Fruit fly (Drosophila melanogaster) whole organism, prepupa: ENCODE results near the gene CG6125.
A peak's percentile ranks its signal among the peaks of the same experiment; 100 is the strongest.

ENCODE experiments used
- Blimp-1 ChIP-seq: fragments of 200-800 bp; sonication (Bioruptor generic); optimal IDR thresholded peaks from 3 replicates; lab custom pipeline; 2017; ENCODE audit warnings: missing biosample characterization, missing genetic modification characterization, mild to moderate bottlenecking, moderate library complexity, missing genetic modification reagents
- CG10669 ChIP-seq: fragments of 200-800 bp; sonication (Bioruptor generic); optimal IDR thresholded peaks from 3 replicates; lab custom pipeline; 2018; ENCODE audit warnings: missing biosample characterization, mild to moderate bottlenecking, missing genetic modification characterization, moderate library complexity
- CG11294 ChIP-seq: fragments of 200-800 bp; sonication (Bioruptor generic); IDR thresholded peaks from 2 replicates; pipeline ENCODE4 v1.3.6; 2022; ENCODE audit warnings: missing biosample characterization, missing genetic modification characterization
- CG11762 ChIP-seq: fragments of 200-800 bp; sonication (Bioruptor generic); optimal IDR thresholded peaks from 3 replicates; lab custom pipeline; 2016; ENCODE audit warnings: missing biosample characterization, missing genetic modification characterization; ENCODE audit not compliant: insufficient read depth
- CG15336 ChIP-seq: fragments of 200-800 bp; sonication (Bioruptor generic); IDR thresholded peaks from 2 replicates; pipeline ENCODE4 v1.3.6; 2022; ENCODE audit warnings: missing biosample characterization, missing genetic modification characterization
- CG3032 ChIP-seq: fragments of 200-800 bp; optimal IDR thresholded peaks from 2 replicates; lab custom pipeline; 2019; ENCODE audit warnings: missing biosample characterization, mild to moderate bottlenecking, missing genetic modification characterization, moderate library complexity
- CG32006 ChIP-seq: fragments of 200-800 bp; sonication (Bioruptor generic); optimal IDR thresholded peaks from 3 replicates; lab custom pipeline; 2017; ENCODE audit warnings: missing biosample characterization, mild to moderate bottlenecking, missing genetic modification characterization
- CG3919 ChIP-seq: fragments of 200-800 bp; sonication (Bioruptor generic); optimal IDR thresholded peaks from 3 replicates; lab custom pipeline; 2016; ENCODE audit warnings: missing biosample characterization, missing genetic modification characterization
- CG4318 ChIP-seq: fragments of 200-800 bp; sonication (Bioruptor generic); optimal IDR thresholded peaks from 3 replicates; lab custom pipeline; 2017; ENCODE audit warnings: missing biosample characterization, mild to moderate bottlenecking, missing genetic modification characterization
- CG6163 ChIP-seq: fragments of 200-800 bp; sonication (Bioruptor generic); IDR thresholded peaks from 3 replicates; pipeline ENCODE4 v1.3.6; 2022; ENCODE audit warnings: missing biosample characterization, missing genetic modification characterization
- CG6792 ChIP-seq: fragments of 200-800 bp; sonication (Bioruptor generic); optimal IDR thresholded peaks from 3 replicates; lab custom pipeline; 2016; ENCODE audit warnings: missing biosample characterization, missing genetic modification characterization
- CG6854 ChIP-seq: fragments of 200-800 bp; sonication (Bioruptor generic); optimal IDR thresholded peaks from 2 replicates; lab custom pipeline; 2017; ENCODE audit warnings: missing biosample characterization, mild to moderate bottlenecking, missing genetic modification characterization
- CG7368 ChIP-seq: fragments of 200-800 bp; sonication (Bioruptor generic); optimal IDR thresholded peaks from 3 replicates; lab custom pipeline; 2016; ENCODE audit warnings: missing biosample characterization, missing genetic modification characterization
- CG8119 ChIP-seq: fragments of 200-800 bp; sonication (Bioruptor generic); IDR thresholded peaks from 3 replicates; pipeline ENCODE4 v1.3.6; 2022; ENCODE audit warnings: missing biosample characterization, missing genetic modification characterization
- CG8319 ChIP-seq: fragments of 200-800 bp; sonication (Bioruptor generic); optimal IDR thresholded peaks from 3 replicates; lab custom pipeline; 2016; ENCODE audit warnings: missing biosample characterization, missing genetic modification characterization
- CG8632 ChIP-seq: fragments of 200-800 bp; sonication (Bioruptor generic); optimal IDR thresholded peaks from 3 replicates; lab custom pipeline; 2016; ENCODE audit warnings: missing biosample characterization, missing genetic modification characterization
- Eip75B ChIP-seq: fragments of 200-800 bp; sonication (Bioruptor generic); optimal IDR thresholded peaks from 3 replicates; lab custom pipeline; 2016; ENCODE audit warnings: missing biosample characterization, missing genetic modification characterization
- Eip78C ChIP-seq: fragments of 200-800 bp; sonication (Bioruptor generic); peaks from one replicate; lab custom pipeline; 2016; ENCODE audit warnings: missing biosample characterization, missing genetic modification characterization
- Ets21C ChIP-seq: fragments of 200-800 bp; sonication (Bioruptor generic); optimal IDR thresholded peaks from 3 replicates; lab custom pipeline; 2016; ENCODE audit warnings: missing biosample characterization, missing genetic modification characterization
- Ets96B ChIP-seq: fragments of 200-800 bp; optimal IDR thresholded peaks from 2 replicates; lab custom pipeline; 2019; ENCODE audit warnings: missing biosample characterization, mild to moderate bottlenecking, missing genetic modification characterization, moderate library complexity
- Gug ChIP-seq: fragments of 200-800 bp; sonication (Bioruptor generic); IDR thresholded peaks from 2 replicates; pipeline ENCODE4 v1.3.6; 2022; ENCODE audit warnings: missing biosample characterization, missing genetic modification characterization
- Hr39 ChIP-seq: fragments of 200-800 bp; sonication (Bioruptor generic); optimal IDR thresholded peaks from 2 replicates; lab custom pipeline; 2016; ENCODE audit warnings: missing biosample characterization, missing genetic modification characterization
- Hr4 ChIP-seq: fragments of 200-800 bp; sonication (Bioruptor generic); optimal IDR thresholded peaks from 3 replicates; lab custom pipeline; 2016; ENCODE audit warnings: missing biosample characterization, missing genetic modification characterization
- Lpt ChIP-seq: fragments of 200-800 bp; sonication (Bioruptor generic); optimal IDR thresholded peaks from 3 replicates; lab custom pipeline; 2016; ENCODE audit warnings: missing biosample characterization, missing genetic modification characterization
- Met ChIP-seq: fragments of 200-800 bp; sonication (Bioruptor generic); optimal IDR thresholded peaks from 3 replicates; lab custom pipeline; 2016; ENCODE audit warnings: missing biosample characterization, missing genetic modification characterization
- OdsH ChIP-seq: fragments of 200-800 bp; sonication (Bioruptor generic); optimal IDR thresholded peaks from 3 replicates; lab custom pipeline; 2016; ENCODE audit warnings: missing biosample characterization, missing genetic modification characterization
- Smox ChIP-seq: fragments of 200-800 bp; sonication (Bioruptor generic); optimal IDR thresholded peaks from 3 replicates; lab custom pipeline; 2016; ENCODE audit warnings: missing biosample characterization, missing genetic modification characterization
- Sox102F ChIP-seq: fragments of 200-800 bp; sonication (Bioruptor generic); optimal IDR thresholded peaks from 2 replicates; lab custom pipeline; 2016; ENCODE audit warnings: missing biosample characterization, mild to moderate bottlenecking, missing genetic modification characterization
- Sox14 ChIP-seq: fragments of 200-800 bp; sonication (Bioruptor generic); optimal IDR thresholded peaks from 3 replicates; lab custom pipeline; 2016; ENCODE audit warnings: missing biosample characterization, missing genetic modification characterization
- Sox15 ChIP-seq: fragments of 200-800 bp; sonication (Bioruptor generic); optimal IDR thresholded peaks from 3 replicates; lab custom pipeline; 2016; ENCODE audit warnings: missing biosample characterization, missing genetic modification characterization
- achi ChIP-seq: fragments of 200-800 bp; sonication (Bioruptor generic); optimal IDR thresholded peaks from 3 replicates; lab custom pipeline; 2016; ENCODE audit warnings: missing biosample characterization, missing genetic modification characterization
- acj6 ChIP-seq: fragments of 200-800 bp; sonication (Bioruptor generic); optimal IDR thresholded peaks from 3 replicates; lab custom pipeline; 2016; ENCODE audit warnings: missing biosample characterization, missing genetic modification characterization
- dac ChIP-seq: fragments of 200-800 bp; sonication (Bioruptor generic); optimal IDR thresholded peaks from 2 replicates; lab custom pipeline; 2017; ENCODE audit warnings: missing biosample characterization, mild to moderate bottlenecking, missing genetic modification characterization
- eg ChIP-seq: fragments of 200-800 bp; sonication (Bioruptor generic); IDR thresholded peaks from 3 replicates; pipeline ENCODE4 v1.3.6; 2022; ENCODE audit warnings: missing biosample characterization, missing genetic modification characterization
- esn ChIP-seq: fragments of 200-800 bp; sonication (Bioruptor generic); optimal IDR thresholded peaks from 2 replicates; lab custom pipeline; 2016; ENCODE audit warnings: missing biosample characterization, mild to moderate bottlenecking, missing genetic modification characterization, moderate library complexity
- fd85E ChIP-seq: fragments of 200-800 bp; sonication (Bioruptor generic); optimal IDR thresholded peaks from 3 replicates; lab custom pipeline; 2016; ENCODE audit warnings: missing biosample characterization, missing genetic modification characterization
- lz ChIP-seq: fragments of 200-800 bp; sonication (Bioruptor generic); optimal IDR thresholded peaks from 3 replicates; lab custom pipeline; 2016; ENCODE audit warnings: missing biosample characterization, missing genetic modification characterization
- net ChIP-seq: fragments of 200-800 bp; sonication (Bioruptor generic); optimal IDR thresholded peaks from 3 replicates; lab custom pipeline; 2016; ENCODE audit warnings: missing biosample characterization, missing genetic modification characterization
- pdm3 ChIP-seq: fragments of 200-800 bp; sonication (Bioruptor generic); optimal IDR thresholded peaks from 3 replicates; lab custom pipeline; 2016; ENCODE audit warnings: missing biosample characterization, missing genetic modification characterization
- salr ChIP-seq, 2 experiments: fragments of 200-800 bp; sonication (Bioruptor generic); optimal IDR thresholded peaks; 3 replicates each; lab custom pipeline; 2016 to 2018; ENCODE audit warnings: missing biosample characterization in 2 of 2, missing genetic modification characterization in 2 of 2, mild to moderate bottlenecking in 1 of 2
- svp ChIP-seq: fragments of 200-800 bp; sonication (Bioruptor generic); peaks from one replicate; lab custom pipeline; 2016; ENCODE audit warnings: missing biosample characterization, missing genetic modification characterization
- topi ChIP-seq: fragments of 200-800 bp; sonication (Bioruptor generic); optimal IDR thresholded peaks from 3 replicates; lab custom pipeline; 2016; ENCODE audit warnings: missing biosample characterization, missing genetic modification characterization
- vri ChIP-seq: fragments of 200-800 bp; sonication (Bioruptor generic); optimal IDR thresholded peaks from 3 replicates; lab custom pipeline; 2016; ENCODE audit warnings: missing biosample characterization, mild to moderate bottlenecking, missing genetic modification characterization

Gene CG6125

DNA sequence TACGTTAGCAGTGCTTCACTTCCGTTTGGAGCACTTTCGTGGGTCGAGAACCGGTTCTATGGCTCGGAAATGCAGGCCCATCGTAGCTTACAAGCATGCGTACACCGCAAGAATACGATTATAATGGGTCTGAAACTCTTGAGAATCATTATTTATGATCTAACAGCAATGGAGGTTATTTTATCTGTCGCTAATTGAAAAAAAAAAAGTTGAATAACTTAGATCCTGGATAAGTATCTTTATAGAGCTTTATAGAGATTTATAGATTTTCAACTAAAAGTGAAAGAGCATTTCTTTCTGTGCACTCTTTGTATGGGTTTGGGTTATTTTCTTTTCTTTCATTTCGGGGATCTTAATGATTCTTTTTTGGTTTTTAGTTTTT, 20.9 kb upstream of the CG6125 start (continued):
- TF ChIP-seq OdsH (GFP tag; lab: Kevin White, UChicago) (peak; percentile 84), CG11762 (GFP tag; lab: Kevin White, UChicago) (peak; percentile 50), net (peak; percentile 83), salr (GFP tag; optimal IDR thresholded peaks at IDR 0.05; lab: Kevin White, UChicago) (peak in 1 of 2 experiments; percentile 62), Ets96B (tag; lab: Kevin White, UChicago) (peak; percentile 53), CG6792 (peak; percentile 85), CG3919 (GFP tag; lab: Kevin White, UChicago) (peak; percentile 80), vri (GFP tag; lab: Kevin White, UChicago) (peak; percentile 85), Hr39 (GFP tag; lab: Kevin White, UChicago) (peak; percentile 92), Sox14 (GFP tag; lab: Kevin White, UChicago) (peak; percentile 90)

- TF ChIP-seq CG3919 (GFP tag; lab: Kevin White, UChicago) (no peak), CG6854 (GFP tag; lab: Kevin White, UChicago) (peak; percentile 88), eg (GFP tag; lab: Robert Waterston, UW) (0 out of 3 replicates have a peak, but pooled peaks have one; percentile 12), fd85E (no peak), Eip78C (peak; percentile 34), Blimp-1 (peak; percentile 99), Sox102F (GFP tag; lab: Kevin White, UChicago) (peak; percentile 7)
These were observed 20.4 kb upstream of the CG6125 start for dm6 chr3R:15427199-15427817.

DNA sequence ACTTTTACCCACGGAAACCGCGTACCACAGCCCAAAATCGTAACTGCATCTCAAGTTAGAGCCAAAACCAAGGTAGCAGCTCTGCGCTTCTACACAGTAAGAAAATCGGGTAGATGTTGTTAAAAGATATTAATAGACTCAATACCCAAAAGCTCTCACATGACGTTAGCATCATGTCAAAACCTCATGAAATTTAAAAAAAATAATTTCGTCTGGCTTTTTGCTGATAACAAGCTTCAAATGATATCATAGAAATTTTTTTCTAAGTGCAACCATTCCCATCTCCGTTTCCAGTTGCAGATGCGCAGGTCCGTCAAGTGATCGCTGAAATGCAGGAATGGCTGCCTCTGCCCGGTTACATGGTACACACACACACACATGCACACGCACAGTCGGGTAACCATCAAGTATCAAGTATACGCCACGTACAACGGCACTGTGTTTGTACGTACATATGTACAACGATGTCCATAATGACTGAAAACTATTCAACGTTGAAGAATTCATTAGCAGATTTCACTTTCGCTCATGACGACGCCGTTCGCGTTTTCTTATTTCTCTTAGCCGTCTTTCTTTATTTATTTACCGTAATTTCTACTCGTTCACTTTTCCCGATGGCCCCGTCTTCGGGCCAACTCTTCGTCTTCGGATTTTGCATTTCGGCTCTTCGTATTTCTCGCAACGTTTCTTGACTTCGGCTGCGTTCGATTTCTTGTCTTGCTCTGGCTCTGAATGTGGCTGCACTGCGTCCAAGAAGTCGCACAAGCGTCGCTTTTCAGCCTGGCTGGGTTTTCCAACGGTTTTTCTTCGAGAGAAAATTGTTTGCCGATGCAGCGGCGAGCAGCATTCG, 19.0 kb upstream of the CG6125 start:
- TF ChIP-seq CG6854 (GFP tag; lab: Kevin White, UChicago) (no peak), eg (GFP tag; lab: Robert Waterston, UW) (peak; percentile 81), Eip75B (no peak), Eip78C (peak; percentile 92), Lpt (peak; percentile 53), Sox102F (GFP tag; lab: Kevin White, UChicago) (no peak), Ets21C (no peak), achi (GFP tag; lab: Kevin White, UChicago) (peak; percentile 50), esn (no peak), Blimp-1 (peak; percentile 85), salr (GFP tag; optimal IDR thresholded peaks at IDR 0.05; lab: Kevin White, UChicago) (peak in 1 of 2 experiments; percentile 44), CG8119 (GFP tag; lab: Robert Waterston, UW) (peak; percentile 80), lz (GFP tag; lab: Kevin White, UChicago) (no peak), CG8632 (GFP tag; lab: Kevin White, UChicago) (peak; percentile 1), CG6792 (peak; percentile 40), fd85E (no peak), CG4318 (peak; percentile 57), net (peak; percentile 39), CG11762 (GFP tag; lab: Kevin White, UChicago) (peak; percentile 31), svp (GFP tag; lab: Kevin White, UChicago) (peak; percentile 54), CG32006 (peak; percentile 86), topi (GFP tag; lab: Kevin White, UChicago) (no peak), Hr4 (GFP tag; lab: Kevin White, UChicago) (peak; percentile 89), dac (GFP tag; lab: Kevin White, UChicago) (peak; percentile 55), acj6 (GFP tag; lab: Kevin White, UChicago) (peak; percentile 66), Ets96B (tag; lab: Kevin White, UChicago) (no peak), Gug (peak; percentile 56), CG3032 (tag; lab: Kevin White, UChicago) (no peak), CG11294 (GFP tag; lab: Robert Waterston, UW) (0 out of 2 replicates have a peak, but pooled peaks have one; percentile 10), CG7368 (GFP tag; lab: Kevin White, UChicago) (no peak), CG6163 (GFP tag; lab: Robert Waterston, UW) (peak; percentile 66), Met (GFP tag; lab: Kevin White, UChicago) (no peak), pdm3 (GFP tag; lab: Kevin White, UChicago) (peak; percentile 62), CG15336 (GFP tag; lab: Robert Waterston, UW) (peak; percentile 81), CG10669 (GFP tag; lab: Kevin White, UChicago) (no peak), Smox (GFP tag; lab: Kevin White, UChicago) (no peak), CG8319 (GFP tag; lab: Kevin White, UChicago) (peak; percentile 3), Sox15 (GFP tag; lab: Kevin White, UChicago) (peak; percentile 14), CG3919 (GFP tag; lab: Kevin White, UChicago) (peak; percentile 64), OdsH (GFP tag; lab: Kevin White, UChicago) (peak; percentile 69)
